Fruit fly (Drosophila melanogaster) whole organism, pupa: Measurements from ENCODE around the gene Dic4.
A peak's percentile ranks its signal among the peaks of the same experiment; 100 is the strongest.

Experiments used
- CG10348 ChIP-seq: fragments of 200-800 bp; sonication (Bioruptor generic); IDR thresholded peaks from 2 replicates; pipeline ENCODE4 v1.3.6; 2022; ENCODE audit warnings: missing biosample characterization, missing genetic modification characterization
- CG12605 ChIP-seq: fragments of 200-800 bp; sonication (Bioruptor generic); IDR thresholded peaks from 2 replicates; pipeline ENCODE4 v1.3.6; 2022; ENCODE audit warnings: missing biosample characterization, missing genetic modification characterization
- CG13204 ChIP-seq: fragments of 200-800 bp; sonication (Bioruptor generic); optimal IDR thresholded peaks from 2 replicates; lab custom pipeline; 2018; ENCODE audit warnings: missing biosample characterization, mild to moderate bottlenecking, missing genetic modification characterization, moderate library complexity
- CG14655 ChIP-seq: fragments of 200-800 bp; sonication (Bioruptor generic); optimal IDR thresholded peaks from 3 replicates; lab custom pipeline; 2017; ENCODE audit warnings: mild to moderate bottlenecking, missing biosample characterization, missing genetic modification reagents, missing genetic modification characterization
- CG15710 ChIP-seq: fragments of 200-800 bp; sonication (Bioruptor generic); optimal IDR thresholded peaks from 2 replicates; lab custom pipeline; 2018; ENCODE audit warnings: missing biosample characterization, mild to moderate bottlenecking, missing genetic modification characterization, moderate library complexity
- CG17806 ChIP-seq: fragments of 200-800 bp; sonication (Bioruptor generic); optimal IDR thresholded peaks from 2 replicates; lab custom pipeline; 2018; ENCODE audit warnings: missing biosample characterization, mild to moderate bottlenecking, missing genetic modification characterization, moderate library complexity
- CG32121 ChIP-seq: fragments of 200-800 bp; sonication (Bioruptor generic); IDR thresholded peaks from 2 replicates; pipeline ENCODE4 v1.3.6; 2022; ENCODE audit warnings: missing biosample characterization, missing genetic modification characterization
- CG34367 ChIP-seq: fragments of 200-800 bp; sonication (Bioruptor generic); optimal IDR thresholded peaks from 2 replicates; lab custom pipeline; 2018; ENCODE audit warnings: missing biosample characterization, mild to moderate bottlenecking, missing genetic modification characterization
- CG4496 ChIP-seq: fragments of 200-800 bp; sonication (Bioruptor generic); IDR thresholded peaks from 3 replicates; pipeline ENCODE4 v1.3.6; 2022; ENCODE audit warnings: missing biosample characterization, missing genetic modification characterization
- CG8159 ChIP-seq: fragments of 200-800 bp; sonication (Bioruptor generic); optimal IDR thresholded peaks from 3 replicates; lab custom pipeline; 2018; ENCODE audit warnings: missing biosample characterization, mild to moderate bottlenecking, missing genetic modification characterization, moderate library complexity
- CG8301 ChIP-seq: fragments of 200-800 bp; sonication (Bioruptor generic); optimal IDR thresholded peaks from 2 replicates; lab custom pipeline; 2018; ENCODE audit warnings: missing biosample characterization, mild to moderate bottlenecking, missing genetic modification characterization
- CG9948 ChIP-seq: fragments of 200-800 bp; sonication (Bioruptor generic); optimal IDR thresholded peaks from 2 replicates; lab custom pipeline; 2018; ENCODE audit warnings: missing biosample characterization, mild to moderate bottlenecking, missing genetic modification characterization, moderate library complexity
- D1 ChIP-seq: fragments of 200-800 bp; sonication (Bioruptor generic); optimal IDR thresholded peaks from 2 replicates; lab custom pipeline; 2018; ENCODE audit warnings: missing biosample characterization, mild to moderate bottlenecking, missing genetic modification characterization, moderate library complexity
- EcR ChIP-seq: fragments of 200-800 bp; sonication (Bioruptor generic); optimal IDR thresholded peaks from 3 replicates; lab custom pipeline; 2019; ENCODE audit warnings: missing biosample characterization, missing genetic modification characterization, mild to moderate bottlenecking, moderate library complexity, missing genetic modification reagents
- Ets98B ChIP-seq: fragments of 200-800 bp; sonication (Bioruptor generic); IDR thresholded peaks from 2 replicates; pipeline ENCODE4 v1.3.6; 2022; ENCODE audit warnings: missing biosample characterization, missing genetic modification characterization
- Pif1A ChIP-seq: fragments of 200-800 bp; sonication (Bioruptor generic); optimal IDR thresholded peaks from 3 replicates; lab custom pipeline; 2016; ENCODE audit warnings: missing biosample characterization, missing genetic modification characterization
- Pif1B ChIP-seq: fragments of 200-800 bp; sonication (Bioruptor generic); optimal IDR thresholded peaks from 3 replicates; lab custom pipeline; 2016; ENCODE audit warnings: missing biosample characterization, missing genetic modification characterization
- Snoo ChIP-seq: fragments of 200-800 bp; sonication (Bioruptor generic); optimal IDR thresholded peaks from 3 replicates; lab custom pipeline; 2017; ENCODE audit warnings: missing biosample characterization, mild to moderate bottlenecking, missing genetic modification characterization, inconsistent platforms
- fd96Ca ChIP-seq: fragments of 200-800 bp; sonication (Bioruptor generic); IDR thresholded peaks from 3 replicates; pipeline ENCODE4 v1.3.6; 2022; ENCODE audit warnings: missing biosample characterization, missing genetic modification characterization
- gl ChIP-seq: fragments of 200-800 bp; sonication (Bioruptor generic); optimal IDR thresholded peaks from 2 replicates; lab custom pipeline; 2018; ENCODE audit warnings: missing biosample characterization, mild to moderate bottlenecking, missing genetic modification characterization
- rn ChIP-seq: fragments of 200-800 bp; sonication (Bioruptor generic); IDR thresholded peaks from 2 replicates; pipeline ENCODE4 v1.3.6; 2022; ENCODE audit warnings: missing biosample characterization, missing genetic modification characterization

Dic4 gene

dm6 chr3L:18698312-18698711, at the start of gene Dic4:
Dic4 (minus strand) TSS chr3L:18698412.
- TF ChIP-seq CG4496 (GFP tag; lab: Robert Waterston, UW) (no peak), CG14655 (GFP tag; lab: Kevin White, UChicago) (no peak), CG12605 (no peak), CG17806 (no peak)

DNA sequence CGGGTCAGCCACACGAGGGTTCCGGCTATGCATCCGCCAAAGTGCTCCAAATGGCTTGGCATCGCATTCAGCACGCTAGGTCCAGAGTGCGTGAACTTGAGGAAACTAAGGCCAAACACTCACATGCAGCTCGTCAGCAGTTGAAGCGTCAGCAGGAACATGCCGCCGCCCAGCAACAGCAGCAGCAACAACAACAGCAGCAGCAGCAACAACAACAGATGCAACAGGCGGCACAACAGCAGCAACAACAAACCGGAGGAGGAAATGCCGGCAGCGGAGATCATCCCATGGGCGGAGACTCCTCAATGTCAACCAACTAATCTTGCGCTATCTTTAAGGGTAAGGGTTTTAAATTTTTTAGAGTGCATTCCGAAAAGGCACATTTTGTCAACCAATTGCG, 48.0 kb upstream of the Dic4 start:
- TF ChIP-seq CG8301: no peak
- TF ChIP-seq CG9948 (tag; lab: Kevin White, UChicago): no peak
- TF ChIP-seq CG13204 (GFP tag; lab: Kevin White, UChicago): no peak
- no peak for TF ChIP-seq Snoo (tag; lab: Kevin White, UChicago)
- TF ChIP-seq CG10348 (GFP tag; lab: Robert Waterston, UW): no peak
- TF ChIP-seq rn (GFP tag; lab: Robert Waterston, UW): no peak
- no peak for TF ChIP-seq CG17806
- no peak for TF ChIP-seq gl
- TF ChIP-seq D1 (tag; lab: Kevin White, UChicago): no peak

- TF ChIP-seq Pif1B (GFP tag; lab: Kevin White, UChicago) (no peak), CG4496 (GFP tag; lab: Robert Waterston, UW) (no peak), CG8159 (no peak), CG34367 (tag; lab: Kevin White, UChicago) (no peak), CG9948 (tag; lab: Kevin White, UChicago) (no peak), gl (no peak), CG32121 (GFP tag; lab: Robert Waterston, UW) (no peak), CG8301 (no peak), CG13204 (GFP tag; lab: Kevin White, UChicago) (no peak), fd96Ca (GFP tag; lab: Robert Waterston, UW) (no peak)
- TF ChIP-seq, all 21 proteins: peak for 0
Measured at dm6 chr3L:18745647-18746046, 47.4 kb upstream of the Dic4 start, which contains the start of gene MED11. MED11 (plus strand) TSS chr3L:18745856.

dm6 chr3L:18744188-18744587, 46.0 kb upstream of the Dic4 start, which contains the start of gene CG6885:
CG6885 (plus strand) TSS chr3L:18744488.
- TF ChIP-seq Pif1B (GFP tag; lab: Kevin White, UChicago) (no peak), CG17806 (no peak), CG32121 (GFP tag; lab: Robert Waterston, UW) (no peak), D1 (tag; lab: Kevin White, UChicago) (no peak)

- TF ChIP-seq fd96Ca (GFP tag; lab: Robert Waterston, UW) (no peak), D1 (tag; lab: Kevin White, UChicago) (peak; percentile 67)
Measured at dm6 chr3L:18743679-18744078, 45.5 kb upstream of the Dic4 start.

DNA sequence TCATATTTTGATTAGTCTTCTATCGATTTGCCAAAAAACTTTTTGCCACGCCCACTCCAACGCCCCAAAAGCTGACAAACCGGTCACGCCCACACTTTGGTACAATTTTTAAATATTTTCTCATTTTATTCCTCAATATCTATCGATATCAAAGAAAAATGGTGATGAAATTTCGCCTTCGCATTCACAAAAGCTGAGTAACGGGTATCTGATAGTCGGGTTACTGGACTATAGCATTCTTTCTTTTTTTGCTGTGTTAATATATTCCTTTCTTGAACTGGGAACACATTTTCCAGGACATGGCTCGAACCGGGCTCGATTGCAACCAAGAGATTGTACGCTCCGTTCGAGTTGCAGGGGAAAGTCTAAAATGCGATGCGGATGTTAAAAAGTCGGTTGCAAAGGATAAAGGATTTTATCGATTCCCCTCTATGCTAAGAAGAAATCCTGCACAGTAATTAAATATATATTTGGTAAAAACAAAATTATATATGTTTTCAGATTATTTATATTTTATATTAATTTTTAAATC, 44.8 kb upstream of the Dic4 start:
- TF ChIP-seq CG14655 (GFP tag; lab: Kevin White, UChicago): no peak
- no peak for TF ChIP-seq gl
- no peak for TF ChIP-seq CG9948 (tag; lab: Kevin White, UChicago)
- no peak for TF ChIP-seq CG34367 (tag; lab: Kevin White, UChicago)
- TF ChIP-seq Pif1B (GFP tag; lab: Kevin White, UChicago): no peak
- no peak for TF ChIP-seq CG8301
- no peak for TF ChIP-seq CG15710 (tag; lab: Kevin White, UChicago)
- no peak for TF ChIP-seq rn (GFP tag; lab: Robert Waterston, UW)
- TF ChIP-seq Ets98B (GFP tag; lab: Robert Waterston, UW): no peak
- no peak for TF ChIP-seq CG12605
- no peak for TF ChIP-seq CG32121 (GFP tag; lab: Robert Waterston, UW)
- TF ChIP-seq CG8159: no peak
- no peak for TF ChIP-seq Snoo (tag; lab: Kevin White, UChicago)
- TF ChIP-seq fd96Ca (GFP tag; lab: Robert Waterston, UW): no peak
- no peak for TF ChIP-seq CG17806
- no peak for TF ChIP-seq EcR (GFP tag; lab: Kevin White, UChicago)

DNA sequence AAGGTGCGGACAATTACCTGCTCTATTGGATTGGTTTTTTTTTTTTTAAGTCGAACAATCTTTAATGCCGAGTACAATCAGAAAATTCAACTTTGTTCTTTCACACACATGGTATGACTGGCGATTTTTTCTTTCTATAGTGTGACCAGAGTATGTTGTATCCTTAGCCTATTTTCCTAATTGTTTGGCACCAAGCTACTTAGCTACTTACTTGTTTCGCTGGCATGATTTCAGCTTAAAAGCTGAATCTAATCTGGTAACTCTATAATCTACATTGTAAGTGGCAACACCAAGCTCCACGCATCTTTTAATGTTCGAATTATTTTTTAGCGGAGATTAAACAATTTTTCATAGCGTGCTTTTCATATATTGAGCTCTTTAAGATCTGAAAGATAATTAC, 25.0 kb upstream of the Dic4 start, which contains the start of gene CG12477:
Gene CG12477, minus strand, starts transcription at position 101 of the 400 bp plus-strand sequence.
- TF ChIP-seq CG9948 (tag; lab: Kevin White, UChicago) (no peak), CG32121 (GFP tag; lab: Robert Waterston, UW) (no peak), CG4496 (GFP tag; lab: Robert Waterston, UW) (no peak), CG8159 (no peak), Pif1A (no peak), fd96Ca (GFP tag; lab: Robert Waterston, UW) (no peak), Pif1B (GFP tag; lab: Kevin White, UChicago) (no peak)
- TF ChIP-seq, all 21 proteins: peak for 0

DNA sequence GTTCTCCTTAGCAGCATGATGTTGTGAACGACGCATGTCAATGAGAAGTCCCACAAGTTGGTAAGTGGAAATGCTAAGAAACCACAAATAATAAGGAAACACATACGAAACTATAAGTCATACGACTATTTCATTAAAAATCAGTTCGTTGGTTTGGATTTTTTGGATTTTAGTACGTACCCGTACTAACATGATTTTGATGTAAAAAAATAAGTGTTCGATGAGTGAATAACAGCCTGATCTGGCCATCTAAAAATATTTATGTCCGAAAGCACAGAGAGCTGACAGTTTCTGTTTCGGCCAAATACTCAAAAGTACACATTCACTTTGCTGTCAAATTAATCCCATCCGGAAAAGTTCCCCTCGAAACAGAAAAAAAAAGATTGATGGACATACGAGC, 4.3 kb downstream of the Dic4 start, which contains the start of gene CG6893:
Gene CG6893, plus strand, starts transcription at position 301 of the 400 bp plus-strand sequence.
- TF ChIP-seq CG13204 (GFP tag; lab: Kevin White, UChicago) (no peak), Pif1B (GFP tag; lab: Kevin White, UChicago) (no peak), EcR (GFP tag; lab: Kevin White, UChicago) (no peak), CG34367 (tag; lab: Kevin White, UChicago) (no peak), rn (GFP tag; lab: Robert Waterston, UW) (no peak), fd96Ca (GFP tag; lab: Robert Waterston, UW) (no peak), CG9948 (tag; lab: Kevin White, UChicago) (no peak), Ets98B (GFP tag; lab: Robert Waterston, UW) (no peak), CG12605 (no peak), CG14655 (GFP tag; lab: Kevin White, UChicago) (no peak), CG32121 (GFP tag; lab: Robert Waterston, UW) (no peak), CG4496 (GFP tag; lab: Robert Waterston, UW) (no peak), gl (no peak), Pif1A (no peak), D1 (tag; lab: Kevin White, UChicago) (no peak), CG8301 (no peak), CG10348 (GFP tag; lab: Robert Waterston, UW) (no peak)
